Worm (Caenorhabditis elegans) whole organism, L3 larva: ENCODE results near the gene ocr-1.
A peak's percentile ranks its signal among the peaks of the same experiment; 100 is the strongest.

Experiments
- aly-2 ChIP-seq: fragments of 150-350 bp; optimal IDR thresholded peaks from 2 replicates; lab custom pipeline; 2014; ENCODE audit warnings: missing biosample characterization, missing genetic modification characterization
- ama-1 ChIP-seq: fragments of 150-350 bp; optimal IDR thresholded peaks from 2 replicates; lab custom pipeline; 2018
- ceh-28 ChIP-seq: fragments of 150-350 bp; optimal IDR thresholded peaks from 2 replicates; lab custom pipeline; 2014; ENCODE audit warnings: missing biosample characterization, missing genetic modification reagents, missing genetic modification characterization
- ceh-82 ChIP-seq: fragments of 150-350 bp; optimal IDR thresholded peaks from 2 replicates; lab custom pipeline; 2014; ENCODE audit warnings: missing biosample characterization, missing genetic modification characterization
- daf-12 ChIP-seq: fragments of 150-350 bp; optimal IDR thresholded peaks from 2 replicates; lab custom pipeline; 2014; ENCODE audit warnings: missing biosample characterization, missing genetic modification reagents, missing genetic modification characterization
- egl-27 ChIP-seq: sonication (generic microtip); optimal IDR thresholded peaks from 4 replicates; lab custom pipeline; 2017; ENCODE audit warnings: missing biosample characterization, missing genetic modification reagents, missing genetic modification characterization
- egl-5 ChIP-seq: fragments of 150-350 bp; optimal IDR thresholded peaks from 2 replicates; lab custom pipeline; 2017; ENCODE audit warnings: missing biosample characterization, missing genetic modification reagents, missing genetic modification characterization, inconsistent platforms
- elt-1 ChIP-seq: fragments of 150-350 bp; optimal IDR thresholded peaks from 2 replicates; lab custom pipeline; 2014; ENCODE audit warnings: missing biosample characterization, missing genetic modification characterization
- elt-2 ChIP-seq: sonication (generic microtip); optimal IDR thresholded peaks from 2 replicates; lab custom pipeline; 2016; ENCODE audit warnings: missing genetic modification reagents, mild to moderate bottlenecking, missing genetic modification characterization, missing compliant biosample characterization
- elt-3 ChIP-seq, 3 experiments: fragments of 150-350 bp in 1 of 3; sonication (generic microtip) in 2 of 3; optimal IDR thresholded peaks; 2 replicates in 2 of 3; 4 replicates in 1 of 3; lab custom pipeline; 2014 to 2017; ENCODE audit warnings: missing biosample characterization in 3 of 3, missing genetic modification characterization in 3 of 3
- eor-1 ChIP-seq, 2 experiments: fragments of 150-350 bp; optimal IDR thresholded peaks; 2 replicates each; lab custom pipeline; 2014 to 2018; ENCODE audit warnings: missing biosample characterization in 2 of 2, missing genetic modification characterization in 2 of 2
- fos-1 ChIP-seq: fragments of 150-350 bp; optimal IDR thresholded peaks from 2 replicates; lab custom pipeline; 2014; ENCODE audit warnings: missing biosample characterization, missing genetic modification characterization
- hmg-11 ChIP-seq: sonication (generic microtip); optimal IDR thresholded peaks from 2 replicates; lab custom pipeline; 2016; ENCODE audit warnings: missing genetic modification characterization, missing compliant biosample characterization
- lin-15B ChIP-seq: fragments of 150-350 bp; optimal IDR thresholded peaks from 2 replicates; lab custom pipeline; 2014; ENCODE audit warnings: missing biosample characterization, missing genetic modification characterization
- lin-39 ChIP-seq: fragments of 150-350 bp; optimal IDR thresholded peaks from 2 replicates; lab custom pipeline; 2018; ENCODE audit warnings: missing biosample characterization, missing genetic modification reagents, missing genetic modification characterization
- lsy-12 ChIP-seq: sonication (generic microtip); optimal IDR thresholded peaks from 2 replicates; lab custom pipeline; 2016; ENCODE audit warnings: mild to moderate bottlenecking, missing genetic modification characterization, missing compliant biosample characterization
- mdl-1 ChIP-seq: fragments of 150-350 bp; optimal IDR thresholded peaks from 2 replicates; lab custom pipeline; 2014; ENCODE audit warnings: missing biosample characterization, missing genetic modification characterization
- mml-1 ChIP-seq: fragments of 150-350 bp; sonication (generic microtip); optimal IDR thresholded peaks from 3 replicates; lab custom pipeline; 2014; ENCODE audit warnings: missing biosample characterization, missing genetic modification characterization
- nfya-1 ChIP-seq: sonication (generic microtip); optimal IDR thresholded peaks from 2 replicates; lab custom pipeline; 2017; ENCODE audit warnings: missing genetic modification characterization, mild to moderate bottlenecking, missing compliant biosample characterization, antibody characterized with exemption, moderate library complexity; ENCODE audit not compliant: insufficient read depth
- nhr-23 ChIP-seq: fragments of 150-350 bp; optimal IDR thresholded peaks from 2 replicates; lab custom pipeline; 2014; ENCODE audit warnings: missing biosample characterization, missing genetic modification reagents, missing genetic modification characterization
- nhr-237 ChIP-seq: fragments of 150-350 bp; optimal IDR thresholded peaks from 2 replicates; lab custom pipeline; 2014; ENCODE audit warnings: missing biosample characterization, missing genetic modification characterization
- nhr-25 ChIP-seq: sonication (generic microtip); optimal IDR thresholded peaks from 2 replicates; lab custom pipeline; 2017; ENCODE audit warnings: missing biosample characterization, missing genetic modification characterization
- nhr-28 ChIP-seq: fragments of 150-350 bp; optimal IDR thresholded peaks from 2 replicates; lab custom pipeline; 2014; ENCODE audit warnings: missing biosample characterization, missing genetic modification characterization
- nhr-43 ChIP-seq: sonication (generic microtip); optimal IDR thresholded peaks from 2 replicates; lab custom pipeline; 2016; ENCODE audit warnings: mild to moderate bottlenecking, missing genetic modification characterization, missing compliant biosample characterization; ENCODE audit not compliant: poor library complexity, severe bottlenecking
- nhr-67 ChIP-seq: fragments of 150-350 bp; optimal IDR thresholded peaks from 2 replicates; lab custom pipeline; 2014; ENCODE audit warnings: missing biosample characterization, missing genetic modification characterization
- nhr-76 ChIP-seq: fragments of 150-350 bp; sonication (generic microtip); optimal IDR thresholded peaks from 5 replicates; lab custom pipeline; 2014; ENCODE audit warnings: missing biosample characterization, missing genetic modification characterization
- nhr-77 ChIP-seq: fragments of 150-350 bp; optimal IDR thresholded peaks from 2 replicates; lab custom pipeline; 2014; ENCODE audit warnings: missing biosample characterization, missing genetic modification characterization
- pha-4 ChIP-seq: fragments of 150-350 bp; optimal IDR thresholded peaks from 2 replicates; lab custom pipeline; 2014; ENCODE audit warnings: missing biosample characterization, missing genetic modification reagents, missing genetic modification characterization
- sea-2 ChIP-seq: fragments of 150-350 bp; sonication (generic microtip); optimal IDR thresholded peaks from 4 replicates; lab custom pipeline; 2014; ENCODE audit warnings: missing biosample characterization, missing genetic modification reagents, missing genetic modification characterization
- skn-1 ChIP-seq: fragments of 150-350 bp; optimal IDR thresholded peaks from 2 replicates; lab custom pipeline; 2014; ENCODE audit warnings: missing biosample characterization, missing genetic modification characterization
- snpc-4 ChIP-seq: fragments of 150-350 bp; optimal IDR thresholded peaks from 2 replicates; lab custom pipeline; 2014; ENCODE audit warnings: missing biosample characterization, missing genetic modification characterization
- tbx-2 ChIP-seq: sonication (generic microtip); optimal IDR thresholded peaks from 2 replicates; lab custom pipeline; 2016; ENCODE audit warnings: mild to moderate bottlenecking, missing genetic modification characterization, missing compliant biosample characterization
- unc-39 ChIP-seq: sonication (generic microtip); optimal IDR thresholded peaks from 4 replicates; lab custom pipeline; 2017; ENCODE audit warnings: missing biosample characterization, missing genetic modification characterization
- ztf-11 ChIP-seq: fragments of 150-350 bp; optimal IDR thresholded peaks from 2 replicates; lab custom pipeline; 2014; ENCODE audit warnings: missing biosample characterization, missing genetic modification characterization

ocr-1 gene

ce11 chrV:10720876-10721275, 43.3 kb upstream of the ocr-1 start (continued):
- no peak for TF ChIP-seq ztf-11 (tag; lab: Kevin White, UChicago)
- TF ChIP-seq pha-4 (tag; lab: Kevin White, UChicago), result no peak
- TF ChIP-seq nhr-77 (tag; lab: Kevin White, UChicago), result no peak

ce11 chrV:10721304-10721703, 42.9 kb upstream of the ocr-1 start:
- TF ChIP-seq hmg-11 (no peak), skn-1 (tag; lab: Kevin White, UChicago) (no peak), lin-39 (no peak), fos-1 (no peak), ceh-82 (tag; lab: Kevin White, UChicago) (no peak), nhr-28 (tag; lab: Kevin White, UChicago) (no peak), ztf-11 (tag; lab: Kevin White, UChicago) (no peak), ceh-28 (tag; lab: Kevin White, UChicago) (no peak), egl-27 (tag; lab: Kevin White, UChicago) (no peak), nhr-77 (tag; lab: Kevin White, UChicago) (no peak), lsy-12 (no peak)

- TF ChIP-seq ama-1 (lab: Kevin White, UChicago) (peak; percentile 66), sea-2 (GFP tag; lab: Kevin White, UChicago) (no peak), aly-2 (tag; lab: Kevin White, UChicago) (no peak), ztf-11 (tag; lab: Kevin White, UChicago) (no peak), ceh-82 (tag; lab: Kevin White, UChicago) (no peak), nhr-77 (tag; lab: Kevin White, UChicago) (no peak), lin-39 (peak; percentile 90), elt-3 (tag; optimal IDR thresholded peaks at IDR 0.05; lab: Kevin White, UChicago) (no peak), eor-1 (tag; optimal IDR thresholded peaks at IDR 0.05; lab: Kevin White, UChicago) (no peak), nhr-43 (tag; lab: Kevin White, UChicago) (peak; percentile 11), unc-39 (tag; lab: Kevin White, UChicago) (no peak), hmg-11 (no peak), lin-15B (tag; lab: Kevin White, UChicago) (no peak), egl-5 (peak; percentile 71), nhr-28 (tag; lab: Kevin White, UChicago) (no peak), lsy-12 (no peak), nhr-237 (tag; lab: Kevin White, UChicago) (no peak), nfya-1 (tag; lab: Kevin White, UChicago) (peak; percentile 37), snpc-4 (tag; lab: Kevin White, UChicago) (no peak), mml-1 (tag; lab: Kevin White, UChicago) (no peak), nhr-23 (tag; lab: Kevin White, UChicago) (peak; percentile 73), mdl-1 (tag; lab: Kevin White, UChicago) (peak; percentile 27)
Observed at ce11 chrV:10721912-10722426, 42.2 kb upstream of the ocr-1 start.

ce11 chrV:10722595-10722994, 41.6 kb upstream of the ocr-1 start:
- no peak for TF ChIP-seq nhr-67
- TF ChIP-seq pha-4 (tag; lab: Kevin White, UChicago), result peak; percentile 70
- TF ChIP-seq nhr-25, result peak; percentile 51
- TF ChIP-seq hmg-11, result peak; percentile 5
- no peak for TF ChIP-seq fos-1
- TF ChIP-seq nhr-43 (tag; lab: Kevin White, UChicago), result peak; percentile 70

ce11 chrV:10723181-10723580, 41.0 kb upstream of the ocr-1 start:
- peak; percentile 42 for TF ChIP-seq lin-39
- TF ChIP-seq pha-4 (tag; lab: Kevin White, UChicago), result peak; percentile 48
- TF ChIP-seq nhr-25, result no peak
- TF ChIP-seq nfya-1 (tag; lab: Kevin White, UChicago), result peak; percentile 28
- no peak for TF ChIP-seq elt-2 (tag; lab: Kevin White, UChicago)

- TF ChIP-seq hmg-11 (no peak), tbx-2 (no peak), nhr-76 (tag; lab: Kevin White, UChicago) (no peak), nhr-28 (tag; lab: Kevin White, UChicago) (no peak), lin-15B (tag; lab: Kevin White, UChicago) (no peak), unc-39 (tag; lab: Kevin White, UChicago) (no peak), daf-12 (tag; lab: Kevin White, UChicago) (no peak), elt-1 (no peak), ceh-82 (tag; lab: Kevin White, UChicago) (no peak), fos-1 (no peak)
Observed at ce11 chrV:10723583-10723982, 40.6 kb upstream of the ocr-1 start.
